Worm (Caenorhabditis elegans) whole organism, L4 larva: ENCODE data around the gene C04A2.15.
A peak's percentile ranks its signal among the peaks of the same experiment; 100 is the strongest.

ENCODE experiments used
- F49E8.2 ChIP-seq: sonication (generic microtip); optimal IDR thresholded peaks from 2 replicates; lab custom pipeline; 2016; ENCODE audit warnings: missing compliant biosample characterization, mild to moderate bottlenecking, missing genetic modification characterization, borderline replicate concordance
- R02D3.7 ChIP-seq: fragments of 150-350 bp; sonication (generic microtip); optimal IDR thresholded peaks from 3 replicates; lab custom pipeline; 2014; ENCODE audit warnings: missing biosample characterization, missing genetic modification characterization
- T20F7.1 ChIP-seq: fragments of 200-800 bp; sonication (Bioruptor generic); optimal IDR thresholded peaks from 2 replicates; lab custom pipeline; 2018; ENCODE audit warnings: mild to moderate bottlenecking, missing genetic modification characterization, missing compliant biosample characterization
- ZK546.5 ChIP-seq, 2 experiments: sonication (generic microtip); optimal IDR thresholded peaks; 2 replicates each; lab custom pipeline; 2017; ENCODE audit warnings: missing biosample characterization in 2 of 2, missing genetic modification characterization in 2 of 2
- aha-1 ChIP-seq: fragments of 150-350 bp; peaks from one replicate; lab custom pipeline; 2014; ENCODE audit warnings: missing biosample characterization, missing genetic modification characterization
- ceh-20 ChIP-seq: fragments of 200-800 bp; sonication (Bioruptor generic); IDR thresholded peaks from 2 replicates; pipeline ENCODE4 v1.3.6; 2022; ENCODE audit warnings: missing genetic modification reagents, missing genetic modification characterization, missing compliant biosample characterization
- ces-1 ChIP-seq: fragments of 150-350 bp; sonication (generic microtip); optimal IDR thresholded peaks from 4 replicates; lab custom pipeline; 2014; ENCODE audit warnings: missing biosample characterization, missing genetic modification reagents, missing genetic modification characterization
- cey-2 ChIP-seq: sonication (generic microtip); optimal IDR thresholded peaks from 3 replicates; lab custom pipeline; 2017; ENCODE audit warnings: missing genetic modification characterization, mild to moderate bottlenecking, missing compliant biosample characterization, antibody characterized with exemption, borderline replicate concordance; ENCODE audit not compliant: insufficient read depth
- ctbp-1 ChIP-seq: fragments of 200-800 bp; sonication (Bioruptor generic); IDR thresholded peaks from 2 replicates; pipeline ENCODE4 v1.3.6; 2022; ENCODE audit warnings: missing genetic modification reagents, missing genetic modification characterization, missing compliant biosample characterization
- daf-16 ChIP-seq, 3 experiments: sonication (generic microtip); optimal IDR thresholded peaks; 2 replicates each; lab custom pipeline; 2016 to 2017; ENCODE audit warnings: missing genetic modification characterization in 3 of 3, missing genetic modification reagents in 3 of 3, mild to moderate bottlenecking in 2 of 3, missing compliant biosample characterization in 2 of 3, missing biosample characterization in 1 of 3, moderate library complexity in 1 of 3
- daf-19 ChIP-seq: fragments of 200-800 bp; sonication (Bioruptor generic); conservative IDR thresholded peaks from 2 replicates; pipeline ENCODE4 v1.3.6; 2022; ENCODE audit warnings: missing genetic modification characterization, missing compliant biosample characterization
- daf-8 ChIP-seq: fragments of 200-800 bp; sonication (Bioruptor generic); IDR thresholded peaks from 2 replicates; pipeline ENCODE4 v1.3.6; 2022; ENCODE audit warnings: missing genetic modification characterization, missing compliant biosample characterization
- dmd-6 ChIP-seq: fragments of 200-800 bp; sonication (Bioruptor generic); IDR thresholded peaks from 2 replicates; pipeline ENCODE4 v1.3.6; 2022; ENCODE audit warnings: missing genetic modification reagents, missing genetic modification characterization, missing compliant biosample characterization
- duxl-1 ChIP-seq: sonication (generic microtip); optimal IDR thresholded peaks from 2 replicates; lab custom pipeline; 2016; ENCODE audit warnings: mild to moderate bottlenecking, missing genetic modification characterization, moderate library complexity, missing compliant biosample characterization; ENCODE audit not compliant: poor library complexity
- egl-27 ChIP-seq: sonication (generic microtip); optimal IDR thresholded peaks from 3 replicates; lab custom pipeline; 2017; ENCODE audit warnings: missing biosample characterization, missing genetic modification reagents, missing genetic modification characterization
- egl-43 ChIP-seq: fragments of 200-800 bp; sonication (Bioruptor generic); IDR thresholded peaks from 2 replicates; pipeline ENCODE4 v1.3.6; 2022; ENCODE audit warnings: missing genetic modification reagents, missing genetic modification characterization, missing compliant biosample characterization
- fkh-10 ChIP-seq: fragments of 150-350 bp; optimal IDR thresholded peaks from 2 replicates; lab custom pipeline; 2014; ENCODE audit warnings: missing biosample characterization, missing genetic modification reagents, missing genetic modification characterization
- hlh-11 ChIP-seq: fragments of 200-800 bp; sonication (Bioruptor generic); optimal IDR thresholded peaks from 2 replicates; lab custom pipeline; 2018; ENCODE audit warnings: mild to moderate bottlenecking, missing genetic modification characterization, missing compliant biosample characterization
- hlh-30 ChIP-seq: sonication (generic microtip); optimal IDR thresholded peaks from 2 replicates; lab custom pipeline; 2017; ENCODE audit warnings: antibody characterized with exemption, mild to moderate bottlenecking, missing genetic modification characterization, missing compliant biosample characterization; ENCODE audit not compliant: insufficient read depth
- hmg-1.1 ChIP-seq: fragments of 200-800 bp; sonication (Bioruptor generic); IDR thresholded peaks from 2 replicates; pipeline ENCODE4 v1.3.6; 2022; ENCODE audit warnings: missing genetic modification reagents, missing genetic modification characterization, missing compliant biosample characterization
- lin-1 ChIP-seq: fragments of 200-800 bp; sonication (Bioruptor generic); IDR thresholded peaks from 2 replicates; pipeline ENCODE4 v1.3.6; 2022; ENCODE audit warnings: missing genetic modification reagents, missing genetic modification characterization, missing compliant biosample characterization
- lin-38 ChIP-seq: fragments of 200-800 bp; sonication (Bioruptor generic); IDR thresholded peaks from 2 replicates; pipeline ENCODE4 v1.3.6; 2022; ENCODE audit warnings: missing genetic modification reagents, missing genetic modification characterization, missing compliant biosample characterization
- lsy-2 ChIP-seq, 2 experiments: fragments of 150-350 bp in 1 of 2; sonication (generic microtip) in 1 of 2; optimal IDR thresholded peaks; 2 replicates each; lab custom pipeline; 2014 to 2017; ENCODE audit warnings: missing biosample characterization in 2 of 2, missing genetic modification characterization in 2 of 2
- madf-5 ChIP-seq, 2 experiments: fragments of 200-800 bp; sonication (Bioruptor generic); IDR thresholded peaks; 2 replicates each; pipeline ENCODE4 v1.3.6; 2022; ENCODE audit warnings: missing compliant biosample characterization in 2 of 2, missing genetic modification characterization in 2 of 2
- mdl-1 ChIP-seq, 2 experiments: fragments of 150-350 bp in 1 of 2; sonication (generic microtip) in 1 of 2; optimal IDR thresholded peaks; 2 replicates each; lab custom pipeline; 2014 to 2017; ENCODE audit warnings: missing biosample characterization in 2 of 2, missing genetic modification characterization in 2 of 2
- mdt-29 ChIP-seq: fragments of 200-800 bp; sonication (Bioruptor generic); IDR thresholded peaks from 2 replicates; pipeline ENCODE4 v1.3.6; 2022; ENCODE audit warnings: missing genetic modification reagents, missing genetic modification characterization, missing compliant biosample characterization
- mes-2 ChIP-seq: sonication (generic microtip); optimal IDR thresholded peaks from 2 replicates; lab custom pipeline; 2016; ENCODE audit warnings: missing genotype, mild to moderate bottlenecking, missing genetic modification characterization, missing compliant biosample characterization; ENCODE audit not compliant: poor library complexity, severe bottlenecking
- nhr-10 ChIP-seq: fragments of 150-350 bp; optimal IDR thresholded peaks from 2 replicates; lab custom pipeline; 2014; ENCODE audit warnings: missing biosample characterization, missing genetic modification characterization
- nhr-237 ChIP-seq: sonication (generic microtip); optimal IDR thresholded peaks from 2 replicates; lab custom pipeline; 2017; ENCODE audit warnings: missing biosample characterization, missing genetic modification characterization
- nhr-28 ChIP-seq: fragments of 150-350 bp; optimal IDR thresholded peaks from 2 replicates; lab custom pipeline; 2014; ENCODE audit warnings: missing biosample characterization, missing genetic modification characterization
- nhr-41 ChIP-seq: fragments of 200-800 bp; sonication (Bioruptor generic); IDR thresholded peaks from 2 replicates; pipeline ENCODE4 v1.3.6; 2022; ENCODE audit warnings: missing genetic modification reagents, missing genetic modification characterization, missing compliant biosample characterization
- nhr-42 ChIP-seq: fragments of 200-800 bp; sonication (Bioruptor generic); IDR thresholded peaks from 2 replicates; pipeline ENCODE4 v1.3.6; 2022; ENCODE audit warnings: missing genetic modification characterization, missing compliant biosample characterization
- nhr-48 ChIP-seq: sonication (generic microtip); optimal IDR thresholded peaks from 2 replicates; lab custom pipeline; 2016; ENCODE audit warnings: mild to moderate bottlenecking, missing genetic modification characterization, missing compliant biosample characterization
- nhr-6 ChIP-seq: fragments of 150-350 bp; optimal IDR thresholded peaks from 2 replicates; lab custom pipeline; 2014; ENCODE audit warnings: missing biosample characterization, missing genetic modification characterization
- skn-1 ChIP-seq: fragments of 150-350 bp; optimal IDR thresholded peaks from 2 replicates; lab custom pipeline; 2014; ENCODE audit warnings: missing biosample characterization, missing genetic modification characterization
- tag-97 ChIP-seq: fragments of 200-800 bp; sonication (Bioruptor generic); IDR thresholded peaks from 2 replicates; pipeline ENCODE4 v1.3.6; 2022; ENCODE audit warnings: missing genetic modification characterization, missing compliant biosample characterization
- tra-1 ChIP-seq: fragments of 200-800 bp; sonication (Bioruptor generic); IDR thresholded peaks from 2 replicates; pipeline ENCODE4 v1.3.6; 2022; ENCODE audit warnings: missing genetic modification reagents, missing genetic modification characterization, missing compliant biosample characterization
- unc-62 ChIP-seq, 3 experiments: fragments of 150-350 bp in 1 of 3; sonication (generic microtip); optimal IDR thresholded peaks in 2 of 3; peaks in 1 of 3; 1 replicate in 1 of 3; 2 replicates in 2 of 3; lab custom pipeline; 2014 to 2017; ENCODE audit warnings: missing biosample characterization in 3 of 3, missing genetic modification characterization in 3 of 3, missing genetic modification reagents in 3 of 3, missing genotype in 1 of 3
- ztf-11 ChIP-seq: fragments of 150-350 bp; optimal IDR thresholded peaks from 2 replicates; lab custom pipeline; 2014; ENCODE audit warnings: missing biosample characterization, missing genetic modification characterization
- ztf-7 ChIP-seq: fragments of 150-350 bp; optimal IDR thresholded peaks from 2 replicates; lab custom pipeline; 2014; ENCODE audit warnings: missing biosample characterization, missing genetic modification characterization

Gene C04A2.15

DNA sequence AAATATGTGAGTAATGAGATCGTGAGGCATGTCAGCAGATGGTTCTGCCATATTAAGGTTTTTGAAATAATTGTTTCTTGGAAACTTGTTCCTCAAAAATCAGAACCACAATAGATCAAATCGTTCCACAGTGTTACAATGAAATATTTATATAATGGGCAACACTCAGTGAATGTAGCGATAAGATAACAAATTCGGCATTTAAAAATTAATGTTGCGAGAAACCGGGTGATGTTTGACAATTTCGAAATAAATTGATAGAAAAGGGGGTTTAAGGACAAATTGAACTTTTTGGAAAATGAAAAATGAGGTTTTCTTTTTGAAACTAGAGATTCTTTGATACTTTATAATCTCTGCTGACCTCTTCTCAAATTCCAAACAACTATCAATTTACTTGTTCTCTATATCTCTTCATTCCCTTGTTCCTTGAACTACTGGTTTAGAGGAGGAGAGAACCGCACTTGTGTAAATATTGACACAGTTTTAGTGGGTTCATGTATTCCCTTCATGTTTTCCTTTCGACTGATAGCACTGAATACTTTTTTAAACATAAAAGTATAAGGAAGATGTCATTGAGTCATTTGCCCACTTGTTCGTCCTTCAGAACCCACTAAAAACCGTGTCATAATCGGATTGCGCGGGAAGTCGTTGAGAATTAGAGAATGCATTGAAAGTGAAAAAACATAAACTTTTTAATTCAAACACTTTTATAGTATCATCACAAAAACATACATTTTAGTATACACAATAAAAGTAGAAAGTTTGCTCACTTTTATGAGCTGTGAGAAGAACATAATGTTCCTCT is 15.1 kb upstream of the C04A2.15 start (continued):
- TF ChIP-seq cey-2: no peak
- TF ChIP-seq, all 104 proteins: peak for 10

DNA sequence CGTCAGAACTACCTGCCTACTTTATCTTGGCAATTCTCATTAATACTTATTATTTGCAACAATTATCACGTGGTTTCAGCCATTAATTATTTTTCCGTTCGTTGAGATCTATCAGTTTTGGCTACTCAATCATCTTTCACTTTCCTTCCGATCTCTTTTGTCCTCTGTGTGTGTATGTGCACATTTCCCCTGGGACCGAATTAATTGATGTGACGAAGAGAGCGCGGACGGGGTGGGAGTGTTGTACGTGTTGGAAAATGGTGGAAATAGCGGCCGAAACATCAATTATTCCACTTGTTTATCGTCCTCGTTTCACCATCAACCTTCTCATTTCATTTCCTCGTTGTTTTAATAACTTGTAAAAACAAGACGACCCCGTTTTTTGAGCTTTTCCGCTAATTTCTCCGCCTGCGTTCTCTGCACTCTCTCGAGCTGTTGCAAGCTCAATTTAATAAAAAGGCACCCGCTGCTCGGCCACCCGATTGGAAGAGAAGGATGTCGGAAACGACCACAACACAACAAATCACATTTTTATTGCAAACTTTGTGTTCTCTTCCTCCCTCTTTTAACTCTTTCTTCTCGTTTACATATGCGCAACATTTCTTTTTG is 13.7 kb upstream of the C04A2.15 start:
- TF ChIP-seq nhr-28 (tag; lab: Kevin White, UChicago) (no peak), ctbp-1 (GFP tag; lab: Robert Waterston, UW) (peak; percentile 62), F49E8.2 (tag; lab: Kevin White, UChicago) (no peak), ztf-11 (tag; lab: Kevin White, UChicago) (no peak), mes-2 (tag; lab: Kevin White, UChicago) (peak; percentile 14), cey-2 (no peak), nhr-42 (GFP tag; lab: Robert Waterston, UW) (no peak), nhr-41 (GFP tag; lab: Robert Waterston, UW) (no peak), daf-8 (GFP tag; lab: Robert Waterston, UW) (no peak), mdt-29 (GFP tag; lab: Robert Waterston, UW) (no peak), nhr-48 (tag; lab: Kevin White, UChicago) (no peak), fkh-10 (GFP tag; lab: Kevin White, UChicago) (no peak), nhr-6 (tag; lab: Kevin White, UChicago) (no peak), R02D3.7 (tag; lab: Kevin White, UChicago) (no peak), nhr-237 (no peak), lsy-2 (tag; optimal IDR thresholded peaks at IDR 0.05; lab: Kevin White, UChicago) (peak in 1 of 2 experiments; percentile 37), T20F7.1 (GFP tag; lab: Kevin White, UChicago) (no peak), daf-19 (no peak), lin-1 (GFP tag; lab: Robert Waterston, UW) (no peak), daf-16 (GFP tag; optimal IDR thresholded peaks at IDR 0.05; lab: Kevin White, UChicago) (no peak), daf-16 (tag; optimal IDR thresholded peaks at IDR 0.05; lab: Kevin White, UChicago) (no peak), mdl-1 (tag; optimal IDR thresholded peaks at IDR 0.05; lab: Kevin White, UChicago) (peak in 1 of 2 experiments; percentile 51), nhr-10 (tag; lab: Kevin White, UChicago) (no peak), hmg-1.1 (GFP tag; lab: Robert Waterston, UW) (0 out of 2 replicates have a peak, but pooled peaks have one; percentile 35), dmd-6 (GFP tag; lab: Robert Waterston, UW) (no peak), ces-1 (no peak), egl-43 (no peak), tra-1 (GFP tag; lab: Robert Waterston, UW) (no peak), ZK546.5 (tag; optimal IDR thresholded peaks at IDR 0.05; lab: Kevin White, UChicago) (no peak), tag-97 (GFP tag; lab: Robert Waterston, UW) (no peak), skn-1 (tag; lab: Kevin White, UChicago) (no peak), duxl-1 (no peak), hlh-30 (tag; lab: Kevin White, UChicago) (peak; percentile 13), madf-5 (GFP tag; IDR thresholded peaks at IDR 0.05; lab: Robert Waterston, UW) (no peak), unc-62 (GFP tag; optimal IDR thresholded peaks at IDR 0.05 in 1 of 2; lab: Kevin White, UChicago) (peak in 1 of 2 experiments; percentile 99), unc-62 (tag; optimal IDR thresholded peaks at IDR 0.05; lab: Kevin White, UChicago) (peak; percentile 27), egl-27 (no peak), ztf-7 (tag; lab: Kevin White, UChicago) (no peak), lin-38 (no peak), aha-1 (tag; lab: Kevin White, UChicago) (no peak), ceh-20 (peak; percentile 87), hlh-11 (tag; lab: Kevin White, UChicago) (peak; percentile 31)
- TF ChIP-seq, all 104 proteins: peak for 9
